Worm (Caenorhabditis elegans) whole organism, mixed stage, embryonic: Measurements from ENCODE around the gene srx-42.

ENCODE experiments used
- ces-1 ChIP-seq: fragments of 150-350 bp; optimal IDR thresholded peaks from 2 replicates; lab custom pipeline; 2014; ENCODE audit warnings: missing biosample characterization, missing genetic modification reagents, missing genetic modification characterization
- drap-1 ChIP-seq: fragments of 200-800 bp; sonication (Bioruptor generic); optimal IDR thresholded peaks from 3 replicates; lab custom pipeline; 2018; ENCODE audit warnings: mild to moderate bottlenecking, missing genetic modification characterization, missing compliant biosample characterization
- nhr-12 ChIP-seq: fragments of 150-350 bp; optimal IDR thresholded peaks from 2 replicates; lab custom pipeline; 2014; ENCODE audit warnings: missing biosample characterization, missing genetic modification characterization
- nhr-2 ChIP-seq: fragments of 150-350 bp; optimal IDR thresholded peaks from 2 replicates; lab custom pipeline; 2014; ENCODE audit warnings: missing biosample characterization, missing genetic modification characterization
- nhr-28 ChIP-seq: fragments of 150-350 bp; optimal IDR thresholded peaks from 2 replicates; lab custom pipeline; 2014; ENCODE audit warnings: missing biosample characterization, missing genetic modification characterization
- unc-62 ChIP-seq: fragments of 150-350 bp; optimal IDR thresholded peaks from 2 replicates; lab custom pipeline; 2014; ENCODE audit warnings: missing biosample characterization, missing genetic modification reagents, missing genetic modification characterization

- TF ChIP-seq nhr-12 (tag; lab: Kevin White, UChicago) (no peak), nhr-28 (tag; lab: Kevin White, UChicago) (no peak), drap-1 (GFP tag; lab: Kevin White, UChicago) (no peak), ces-1 (GFP tag; lab: Kevin White, UChicago) (no peak), nhr-2 (no peak), unc-62 (GFP tag; lab: Kevin White, UChicago) (no peak)
Measured at ce11 chrV:13899213-13899612, 21.6 kb upstream of the srx-42 start, which contains the start of gene oac-3.
